Fruit fly (Drosophila melanogaster) whole organism, embryonic: Measurements from ENCODE around the gene bero.

Experiments
- B-H2 ChIP-seq: fragments of 200-800 bp; sonication (Bioruptor generic); optimal IDR thresholded peaks from 2 replicates; lab custom pipeline; 2018; ENCODE audit warnings: missing biosample characterization, mild to moderate bottlenecking, missing genetic modification characterization
- CG10267 ChIP-seq: fragments of 200-800 bp; sonication (Bioruptor generic); optimal IDR thresholded peaks from 2 replicates; lab custom pipeline; 2018; ENCODE audit warnings: missing biosample characterization, mild to moderate bottlenecking, missing genetic modification characterization, moderate library complexity
- CG12236 ChIP-seq: fragments of 200-800 bp; sonication (Bioruptor generic); optimal IDR thresholded peaks from 2 replicates; lab custom pipeline; 2016; ENCODE audit warnings: missing biosample characterization, missing genetic modification characterization
- CG13624 ChIP-seq: fragments of 200-800 bp; sonication (Bioruptor generic); optimal IDR thresholded peaks from 2 replicates; lab custom pipeline; 2016; ENCODE audit warnings: missing biosample characterization, missing genetic modification characterization
- CG14667 ChIP-seq: fragments of 200-800 bp; sonication (Bioruptor generic); IDR thresholded peaks from 2 replicates; pipeline ENCODE4 v1.3.6; 2022; ENCODE audit warnings: missing biosample characterization, missing genetic modification characterization
- CG14860 ChIP-seq: fragments of 200-800 bp; sonication (Bioruptor generic); IDR thresholded peaks from 3 replicates; pipeline ENCODE4 v1.3.6; 2022; ENCODE audit warnings: missing biosample characterization, missing genetic modification characterization; ENCODE audit not compliant: partially characterized antibody
- CG1529 ChIP-seq: fragments of 200-800 bp; sonication (Bioruptor generic); optimal IDR thresholded peaks from 3 replicates; lab custom pipeline; 2018; ENCODE audit warnings: missing biosample characterization, missing genetic modification characterization
- CG17186 ChIP-seq: fragments of 200-800 bp; sonication (Bioruptor generic); optimal IDR thresholded peaks from 3 replicates; lab custom pipeline; 2017; ENCODE audit warnings: missing biosample characterization, missing genetic modification reagents, missing genetic modification characterization
- CG17361 ChIP-seq: fragments of 200-800 bp; sonication (Bioruptor generic); IDR thresholded peaks from 3 replicates; pipeline ENCODE4 v1.3.6; 2022; ENCODE audit warnings: missing biosample characterization, missing genetic modification characterization
- CG6813 ChIP-seq: fragments of 200-800 bp; sonication (Bioruptor generic); optimal IDR thresholded peaks from 2 replicates; lab custom pipeline; 2017; ENCODE audit warnings: missing biosample characterization, missing genetic modification characterization, mild to moderate bottlenecking, moderate library complexity, missing genetic modification reagents
- CG6854 ChIP-seq: fragments of 200-800 bp; sonication (Bioruptor generic); optimal IDR thresholded peaks from 3 replicates; lab custom pipeline; 2017; ENCODE audit warnings: missing biosample characterization, mild to moderate bottlenecking, missing genetic modification characterization
- CG8281 ChIP-seq: fragments of 200-800 bp; sonication (Bioruptor generic); optimal IDR thresholded peaks from 2 replicates; lab custom pipeline; 2018; ENCODE audit warnings: missing biosample characterization, mild to moderate bottlenecking, missing genetic modification characterization, moderate library complexity
- CG8924 ChIP-seq: fragments of 200-800 bp; optimal IDR thresholded peaks from 3 replicates; lab custom pipeline; 2019; ENCODE audit warnings: missing biosample characterization, mild to moderate bottlenecking, missing genetic modification characterization, moderate library complexity
- CG9727 ChIP-seq: fragments of 200-800 bp; sonication (Bioruptor generic); optimal IDR thresholded peaks from 3 replicates; lab custom pipeline; 2017; ENCODE audit warnings: missing biosample characterization, mild to moderate bottlenecking, missing genetic modification characterization
- CG9797 ChIP-seq: fragments of 200-800 bp; sonication (Bioruptor generic); optimal IDR thresholded peaks from 3 replicates; lab custom pipeline; 2018; ENCODE audit warnings: missing biosample characterization, mild to moderate bottlenecking, missing genetic modification characterization
- CG9932 ChIP-seq: fragments of 200-800 bp; sonication (Bioruptor generic); IDR thresholded peaks from 2 replicates; pipeline ENCODE4 v1.3.6; 2022; ENCODE audit warnings: missing biosample characterization, missing genetic modification characterization
- CHES-1-like ChIP-seq: fragments of 200-800 bp; sonication (Bioruptor generic); optimal IDR thresholded peaks from 2 replicates; lab custom pipeline; 2016; ENCODE audit warnings: missing biosample characterization, missing genetic modification characterization
- D ChIP-seq, 2 experiments: fragments of 200-800 bp in 1 of 2; fragments of >200 bp in 1 of 2; sonication (Bioruptor generic) in 1 of 2; optimal IDR thresholded peaks; 2 replicates in 1 of 2; 3 replicates in 1 of 2; lab custom pipeline; 2017; ENCODE audit warnings: mild to moderate bottlenecking in 1 of 2, missing biosample characterization in 1 of 2, missing genetic modification characterization in 1 of 2, missing genetic modification reagents in 1 of 2
- ERR ChIP-seq: fragments of 200-800 bp; sonication (Bioruptor generic); optimal IDR thresholded peaks from 2 replicates; lab custom pipeline; 2016; ENCODE audit warnings: missing biosample characterization, missing genetic modification characterization
- Eip74EF ChIP-seq, 2 experiments: fragments of 200-800 bp in 1 of 2; fragments of >200 bp in 1 of 2; sonication (Bioruptor generic) in 1 of 2; optimal IDR thresholded peaks; 2 replicates each; lab custom pipeline; 2017 to 2019; ENCODE audit warnings: missing biosample characterization in 2 of 2, missing genetic modification characterization in 2 of 2, mild to moderate bottlenecking in 1 of 2, moderate library complexity in 1 of 2
- Fer2 ChIP-seq: fragments of 200-800 bp; sonication (Bioruptor generic); optimal IDR thresholded peaks from 2 replicates; lab custom pipeline; 2018; ENCODE audit warnings: missing biosample characterization, mild to moderate bottlenecking, missing genetic modification characterization, moderate library complexity
- NK7.1 ChIP-seq: fragments of 200-800 bp; sonication (Bioruptor generic); optimal IDR thresholded peaks from 3 replicates; lab custom pipeline; 2016; ENCODE audit warnings: missing biosample characterization, missing genetic modification characterization
- Opbp ChIP-seq: fragments of 200-800 bp; sonication (Bioruptor generic); IDR thresholded peaks from 3 replicates; pipeline ENCODE4 v1.3.6; 2022; ENCODE audit warnings: missing biosample characterization, missing genetic modification characterization; ENCODE audit not compliant: partially characterized antibody
- Taf1 ChIP-seq: fragments of 200-800 bp; sonication (Bioruptor generic); IDR thresholded peaks from 2 replicates; pipeline ENCODE4 v1.3.6; 2022; ENCODE audit warnings: missing biosample characterization, missing genetic modification characterization
- Tbp ChIP-seq: fragments of >200 bp; optimal IDR thresholded peaks from 2 replicates; lab custom pipeline; 2018; ENCODE audit warnings: missing biosample characterization, missing genetic modification characterization
- ac ChIP-seq: fragments of 200-800 bp; sonication (Bioruptor generic); optimal IDR thresholded peaks from 3 replicates; lab custom pipeline; 2017; ENCODE audit warnings: missing biosample characterization, mild to moderate bottlenecking, missing genetic modification characterization
- amos ChIP-seq: fragments of 200-800 bp; sonication (Bioruptor generic); IDR thresholded peaks from 2 replicates; pipeline ENCODE4 v1.3.6; 2022; ENCODE audit warnings: missing biosample characterization, missing genetic modification characterization; ENCODE audit not compliant: partially characterized antibody
- bcd ChIP-seq: fragments of 200-800 bp; sonication (Bioruptor generic); optimal IDR thresholded peaks from 2 replicates; lab custom pipeline; 2017; ENCODE audit warnings: missing biosample characterization, mild to moderate bottlenecking, missing genetic modification characterization
- br ChIP-seq: fragments of >200 bp; optimal IDR thresholded peaks from 2 replicates; lab custom pipeline; 2017
- cad ChIP-seq: fragments of >200 bp; optimal IDR thresholded peaks from 2 replicates; lab custom pipeline; 2017; ENCODE audit warnings: missing biosample characterization, missing genetic modification characterization
- cato ChIP-seq: fragments of 200-800 bp; sonication (Bioruptor generic); optimal IDR thresholded peaks from 2 replicates; lab custom pipeline; 2016; ENCODE audit warnings: missing biosample characterization, missing genetic modification characterization, borderline replicate concordance
- danr ChIP-seq: fragments of 200-800 bp; sonication (Bioruptor generic); IDR thresholded peaks from 2 replicates; pipeline ENCODE4 v1.3.6; 2022; ENCODE audit warnings: missing biosample characterization, missing genetic modification characterization
- dysf ChIP-seq: fragments of 200-800 bp; sonication (Bioruptor generic); IDR thresholded peaks from 3 replicates; pipeline ENCODE4 v1.3.6; 2022; ENCODE audit warnings: missing biosample characterization, missing genetic modification characterization
- gem ChIP-seq: fragments of 200-800 bp; sonication (Bioruptor generic); optimal IDR thresholded peaks from 2 replicates; lab custom pipeline; 2019; ENCODE audit warnings: missing biosample characterization, mild to moderate bottlenecking, missing genetic modification characterization, moderate library complexity
- inv ChIP-seq: fragments of 200-800 bp; sonication (Bioruptor generic); IDR thresholded peaks from 2 replicates; pipeline ENCODE4 v1.3.6; 2022; ENCODE audit warnings: missing biosample characterization, missing genetic modification characterization; ENCODE audit not compliant: partially characterized antibody
- jumu ChIP-seq: fragments of 200-800 bp; sonication (Bioruptor generic); optimal IDR thresholded peaks from 3 replicates; lab custom pipeline; 2016; ENCODE audit warnings: missing biosample characterization, missing genetic modification characterization
- kni ChIP-seq: fragments of 200-800 bp; sonication (Bioruptor generic); optimal IDR thresholded peaks from 3 replicates; lab custom pipeline; 2017; ENCODE audit warnings: mild to moderate bottlenecking, missing biosample characterization, missing genetic modification reagents, missing genetic modification characterization
- lab ChIP-seq: fragments of 200-800 bp; sonication (Bioruptor generic); optimal IDR thresholded peaks from 3 replicates; lab custom pipeline; 2017; ENCODE audit warnings: missing biosample characterization, missing genetic modification characterization, mild to moderate bottlenecking, moderate library complexity, missing genetic modification reagents
- nau ChIP-seq: fragments of 200-800 bp; sonication (Bioruptor generic); optimal IDR thresholded peaks from 3 replicates; lab custom pipeline; 2017; ENCODE audit warnings: missing biosample characterization, mild to moderate bottlenecking, missing genetic modification characterization, missing genetic modification reagents
- org-1 ChIP-seq: fragments of 200-800 bp; sonication (Bioruptor generic); optimal IDR thresholded peaks from 2 replicates; lab custom pipeline; 2017; ENCODE audit warnings: missing biosample characterization, missing genetic modification characterization
- row ChIP-seq: fragments of 200-800 bp; sonication (Bioruptor generic); IDR thresholded peaks from 3 replicates; pipeline ENCODE4 v1.3.6; 2022; ENCODE audit warnings: missing biosample characterization, missing genetic modification characterization
- salm ChIP-seq: fragments of 200-800 bp; sonication (Bioruptor generic); optimal IDR thresholded peaks from 2 replicates; lab custom pipeline; 2018; ENCODE audit warnings: missing biosample characterization, mild to moderate bottlenecking, missing genetic modification characterization
- shn ChIP-seq: fragments of 200-800 bp; sonication (Bioruptor generic); optimal IDR thresholded peaks from 3 replicates; lab custom pipeline; 2016; ENCODE audit warnings: missing biosample characterization, missing genetic modification characterization
- slbo ChIP-seq: fragments of 200-800 bp; sonication (Bioruptor generic); IDR thresholded peaks from 2 replicates; pipeline ENCODE4 v1.3.6; 2022; ENCODE audit warnings: missing biosample characterization, missing genetic modification characterization
- sob ChIP-seq: fragments of 200-800 bp; sonication (Bioruptor generic); IDR thresholded peaks from 2 replicates; pipeline ENCODE4 v1.3.6; 2022; ENCODE audit warnings: missing biosample characterization, missing genetic modification characterization
- sqz ChIP-seq: fragments of 200-800 bp; sonication (Bioruptor generic); optimal IDR thresholded peaks from 3 replicates; lab custom pipeline; 2018; ENCODE audit warnings: missing biosample characterization, mild to moderate bottlenecking, missing genetic modification characterization
- tin ChIP-seq: fragments of 200-800 bp; sonication (Bioruptor generic); optimal IDR thresholded peaks from 3 replicates; lab custom pipeline; 2016; ENCODE audit warnings: missing biosample characterization, missing genetic modification characterization
- wor ChIP-seq: fragments of 200-800 bp; sonication (Bioruptor generic); IDR thresholded peaks from 2 replicates; pipeline ENCODE4 v1.3.6; 2022; ENCODE audit warnings: missing biosample characterization, missing genetic modification characterization

bero gene

DNA sequence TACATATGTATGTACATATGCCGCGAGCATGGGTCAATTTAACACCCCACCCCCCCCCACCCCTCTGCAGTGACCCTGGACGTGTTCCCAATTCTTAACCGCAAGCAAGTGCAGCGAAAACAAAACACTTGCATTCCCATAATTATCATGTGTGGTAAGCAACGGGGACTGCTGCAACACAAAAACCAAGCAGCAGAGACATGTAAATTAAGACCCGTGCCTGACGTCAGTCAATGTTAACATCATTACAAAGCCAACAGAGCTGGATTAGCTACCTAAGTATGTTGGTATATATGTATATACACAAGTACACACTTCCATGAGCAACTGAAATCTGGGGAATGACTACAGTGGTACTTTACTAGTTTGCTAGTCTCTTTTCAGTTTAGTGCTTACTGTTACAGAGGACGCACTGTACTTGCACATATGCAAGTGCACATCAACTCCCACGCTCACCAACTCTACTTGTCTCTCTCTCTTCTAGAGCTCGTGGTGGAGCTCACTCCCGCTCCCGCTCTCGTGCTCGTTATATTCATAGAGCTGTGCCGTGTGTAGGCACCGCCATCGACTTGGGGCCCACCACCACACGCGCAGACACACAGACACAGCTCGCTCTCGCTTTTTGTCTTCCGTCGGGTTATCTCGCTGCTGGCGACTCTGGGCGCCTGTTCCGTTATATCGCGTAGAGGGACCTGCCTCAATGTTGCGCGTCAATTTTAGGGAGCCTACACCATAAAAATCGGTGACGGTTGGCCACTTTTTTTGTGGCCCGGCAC, 37.1 kb upstream of the bero start (continued):
- TF ChIP-seq jumu (no peak), gem (tag; lab: Kevin White, UChicago) (no peak), wor (no peak), CG12236 (no peak), tin (GFP tag; lab: Kevin White, UChicago) (no peak), ERR (no peak), NK7.1 (no peak), CG6854 (GFP tag; lab: Kevin White, UChicago) (no peak), sob (no peak; the same call in 1 of the 2 replicates), sqz (peak; percentile 58), Taf1 (GFP tag; lab: Robert Waterston, UW) (no peak), CG9727 (no peak), Opbp (GFP tag; lab: Robert Waterston, UW) (peak; percentile 48; the same call in 1 of the 3 replicates), kni (GFP tag; lab: Kevin White, UChicago) (peak; percentile 90), Tbp (GFP tag; lab: Kevin White, UChicago) (no peak), CG1529 (no peak), CG17361 (GFP tag; lab: Robert Waterston, UW) (no peak), B-H2 (GFP tag; lab: Kevin White, UChicago) (peak; percentile 57), lab (GFP tag; lab: Kevin White, UChicago) (no peak), Fer2 (tag; lab: Kevin White, UChicago) (no peak), row (GFP tag; lab: Robert Waterston, UW) (peak; percentile 7; the same call in 1 of the 3 replicates), org-1 (no peak), amos (GFP tag; lab: Robert Waterston, UW) (no peak), CG13624 (GFP tag; lab: Kevin White, UChicago) (no peak), CG14860 (GFP tag; lab: Robert Waterston, UW) (no peak), salm (tag; lab: Kevin White, UChicago) (no peak), cato (GFP tag; lab: Kevin White, UChicago) (no peak), nau (GFP tag; lab: Kevin White, UChicago) (peak; percentile 21), inv (GFP tag; lab: Robert Waterston, UW) (no peak), CG10267 (tag; lab: Kevin White, UChicago) (no peak), dysf (GFP tag; lab: Robert Waterston, UW) (0 out of 3 replicates have a peak, but pooled peaks have one; percentile 27), bcd (GFP tag; lab: Kevin White, UChicago) (no peak), CG9932 (GFP tag; lab: Robert Waterston, UW) (no peak), Eip74EF (GFP tag; optimal IDR thresholded peaks at IDR 0.05; lab: Kevin White, UChicago) (peak in 1 of 2 experiments; percentile 21), CG8924 (tag; lab: Kevin White, UChicago) (no peak), danr (GFP tag; lab: Robert Waterston, UW) (no peak), CG8281 (no peak), slbo (GFP tag; lab: Robert Waterston, UW) (no peak), ac (GFP tag; lab: Kevin White, UChicago) (no peak), br (lab: Kevin White, UChicago) (no peak), CHES-1-like (GFP tag; lab: Kevin White, UChicago) (no peak), cad (GFP tag; lab: Kevin White, UChicago) (no peak), CG9797 (no peak), CG6813 (GFP tag; lab: Kevin White, UChicago) (peak; percentile 18), CG14667 (GFP tag; lab: Robert Waterston, UW) (no peak), D (optimal IDR thresholded peaks at IDR 0.05; lab: Kevin White, UChicago) (no peak), D (GFP tag; optimal IDR thresholded peaks at IDR 0.05; lab: Kevin White, UChicago) (no peak), CG17186 (GFP tag; lab: Kevin White, UChicago) (no peak), shn (no peak)
